Fruit fly (Drosophila melanogaster) whole organism, embryonic: ENCODE measurements around the gene COX7AL2.

ENCODE experiments used
- Bgb ChIP-seq: fragments of 200-800 bp; sonication (Bioruptor generic); IDR thresholded peaks from 2 replicates; pipeline ENCODE4 v1.3.6; 2022; ENCODE audit warnings: missing biosample characterization, missing genetic modification characterization; ENCODE audit not compliant: partially characterized antibody
- CG12942 ChIP-seq: fragments of 200-800 bp; sonication (Bioruptor generic); optimal IDR thresholded peaks from 3 replicates; lab custom pipeline; 2016; ENCODE audit warnings: missing biosample characterization, missing genetic modification characterization
- CG14014 ChIP-seq: fragments of 200-800 bp; sonication (Bioruptor generic); IDR thresholded peaks from 2 replicates; pipeline ENCODE4 v1.3.6; 2022; ENCODE audit warnings: missing biosample characterization, missing genetic modification characterization
- CG15514 ChIP-seq: fragments of 200-800 bp; sonication (Bioruptor generic); optimal IDR thresholded peaks from 3 replicates; lab custom pipeline; 2017; ENCODE audit warnings: missing biosample characterization, missing genetic modification characterization, mild to moderate bottlenecking, moderate library complexity, missing genetic modification reagents
- CG17568 ChIP-seq: fragments of 200-800 bp; sonication (Bioruptor generic); optimal IDR thresholded peaks from 2 replicates; lab custom pipeline; 2018; ENCODE audit warnings: missing biosample characterization, mild to moderate bottlenecking, missing genetic modification characterization, moderate library complexity
- CG17829 ChIP-seq: fragments of 200-800 bp; optimal IDR thresholded peaks from 2 replicates; lab custom pipeline; 2019; ENCODE audit warnings: missing biosample characterization, mild to moderate bottlenecking, missing genetic modification characterization, moderate library complexity
- CG1832 ChIP-seq: fragments of 200-800 bp; sonication (Bioruptor generic); optimal IDR thresholded peaks from 2 replicates; lab custom pipeline; 2017; ENCODE audit warnings: missing biosample characterization, mild to moderate bottlenecking, missing genetic modification characterization, inconsistent platforms
- CG2116 ChIP-seq: fragments of 200-800 bp; sonication (Bioruptor generic); optimal IDR thresholded peaks from 3 replicates; lab custom pipeline; 2018; ENCODE audit warnings: missing biosample characterization, mild to moderate bottlenecking, missing genetic modification characterization
- CG2678 ChIP-seq: fragments of 200-800 bp; sonication (Bioruptor generic); optimal IDR thresholded peaks from 3 replicates; lab custom pipeline; 2019; ENCODE audit warnings: missing biosample characterization, mild to moderate bottlenecking, missing genetic modification characterization, moderate library complexity
- CG2889 ChIP-seq: fragments of 200-800 bp; sonication (Bioruptor generic); IDR thresholded peaks from 3 replicates; pipeline ENCODE4 v1.3.6; 2022; ENCODE audit warnings: missing biosample characterization, missing genetic modification characterization
- CG30403 ChIP-seq: fragments of 200-800 bp; sonication (Bioruptor generic); optimal IDR thresholded peaks from 3 replicates; lab custom pipeline; 2016; ENCODE audit warnings: missing biosample characterization, missing genetic modification characterization
- CG3281 ChIP-seq: fragments of 200-800 bp; sonication (Bioruptor generic); optimal IDR thresholded peaks from 3 replicates; lab custom pipeline; 2017; ENCODE audit warnings: missing biosample characterization, mild to moderate bottlenecking, missing genetic modification characterization
- CG3726 ChIP-seq: fragments of 200-800 bp; sonication (Bioruptor generic); IDR thresholded peaks from 3 replicates; pipeline ENCODE4, ENCODE4 v1.3.6; 2022; ENCODE audit warnings: missing biosample characterization, missing genetic modification characterization
- CG4360 ChIP-seq: fragments of 200-800 bp; sonication (Bioruptor generic); IDR thresholded peaks from 2 replicates; pipeline ENCODE4 v1.3.6; 2022; ENCODE audit warnings: missing biosample characterization, missing genetic modification characterization
- CG4730 ChIP-seq: fragments of 200-800 bp; sonication (Bioruptor generic); IDR thresholded peaks from 2 replicates; pipeline ENCODE4 v1.3.6; 2022; ENCODE audit warnings: missing biosample characterization, missing genetic modification characterization
- CG5180 ChIP-seq: fragments of 200-800 bp; sonication (Bioruptor generic); optimal IDR thresholded peaks from 3 replicates; lab custom pipeline; 2017; ENCODE audit warnings: missing biosample characterization, missing genetic modification characterization, mild to moderate bottlenecking, moderate library complexity, missing genetic modification reagents
- CG6689 ChIP-seq: fragments of 200-800 bp; sonication (Bioruptor generic); IDR thresholded peaks from 2 replicates; pipeline ENCODE4 v1.3.6; 2022; ENCODE audit warnings: missing biosample characterization, missing genetic modification characterization
- CG7987 ChIP-seq: fragments of 200-800 bp; sonication (Bioruptor generic); optimal IDR thresholded peaks from 2 replicates; lab custom pipeline; 2018; ENCODE audit warnings: missing biosample characterization, mild to moderate bottlenecking, missing genetic modification characterization, moderate library complexity
- CG9727 ChIP-seq: fragments of 200-800 bp; sonication (Bioruptor generic); optimal IDR thresholded peaks from 3 replicates; lab custom pipeline; 2017; ENCODE audit warnings: missing biosample characterization, mild to moderate bottlenecking, missing genetic modification characterization
- D ChIP-seq, 2 experiments: fragments of 200-800 bp in 1 of 2; fragments of >200 bp in 1 of 2; sonication (Bioruptor generic) in 1 of 2; optimal IDR thresholded peaks; 2 replicates in 1 of 2; 3 replicates in 1 of 2; lab custom pipeline; 2017; ENCODE audit warnings: mild to moderate bottlenecking in 1 of 2, missing biosample characterization in 1 of 2, missing genetic modification characterization in 1 of 2, missing genetic modification reagents in 1 of 2
- D19B ChIP-seq: fragments of 200-800 bp; sonication (Bioruptor generic); optimal IDR thresholded peaks from 2 replicates; lab custom pipeline; 2017; ENCODE audit warnings: missing biosample characterization, mild to moderate bottlenecking, missing genetic modification characterization
- Doc3 ChIP-seq: fragments of 200-800 bp; sonication (Bioruptor generic); IDR thresholded peaks from 3 replicates; pipeline ENCODE4 v1.3.6; 2022; ENCODE audit warnings: missing biosample characterization, missing genetic modification characterization; ENCODE audit not compliant: partially characterized antibody
- Dp ChIP-seq: fragments of 200-800 bp; sonication (Bioruptor generic); optimal IDR thresholded peaks from 2 replicates; lab custom pipeline; 2018; ENCODE audit warnings: missing biosample characterization, mild to moderate bottlenecking, missing genetic modification characterization, moderate library complexity
- Drgx ChIP-seq: fragments of 200-800 bp; sonication (Bioruptor generic); IDR thresholded peaks from 2 replicates; pipeline ENCODE4 v1.3.6; 2022; ENCODE audit warnings: missing biosample characterization, missing genetic modification characterization
- Ets97D ChIP-seq: fragments of 200-800 bp; sonication (Bioruptor generic); optimal IDR thresholded peaks from 3 replicates; lab custom pipeline; 2016; ENCODE audit warnings: missing biosample characterization, missing genetic modification characterization
- Fer3 ChIP-seq: fragments of 200-800 bp; sonication (Bioruptor generic); optimal IDR thresholded peaks from 2 replicates; lab custom pipeline; 2018; ENCODE audit warnings: missing biosample characterization, mild to moderate bottlenecking, missing genetic modification characterization, moderate library complexity
- HLH54F ChIP-seq: fragments of 200-800 bp; sonication (Bioruptor generic); optimal IDR thresholded peaks from 3 replicates; lab custom pipeline; 2016; ENCODE audit warnings: missing biosample characterization, missing genetic modification characterization
- MESR4 ChIP-seq: fragments of 200-800 bp; sonication (Bioruptor generic); optimal IDR thresholded peaks from 2 replicates; lab custom pipeline; 2018; ENCODE audit warnings: missing biosample characterization, mild to moderate bottlenecking, missing genetic modification characterization, moderate library complexity
- Max ChIP-seq: fragments of 200-800 bp; sonication (Bioruptor generic); optimal IDR thresholded peaks from 2 replicates; lab custom pipeline; 2016; ENCODE audit warnings: missing biosample characterization, mild to moderate bottlenecking, missing genetic modification characterization
- PHDP ChIP-seq: fragments of 200-800 bp; sonication (Bioruptor generic); optimal IDR thresholded peaks from 3 replicates; lab custom pipeline; 2018; ENCODE audit warnings: missing biosample characterization, mild to moderate bottlenecking, missing genetic modification characterization, moderate library complexity
- Sin3A ChIP-seq: fragments of >200 bp; optimal IDR thresholded peaks from 2 replicates; lab custom pipeline; 2018
- Six4 ChIP-seq: fragments of 200-800 bp; sonication (Bioruptor generic); optimal IDR thresholded peaks from 2 replicates; lab custom pipeline; 2016; ENCODE audit warnings: missing biosample characterization, missing genetic modification characterization
- Sry-β ChIP-seq: fragments of 200-800 bp; sonication (Bioruptor generic); optimal IDR thresholded peaks from 2 replicates; lab custom pipeline; 2018; ENCODE audit warnings: missing biosample characterization, mild to moderate bottlenecking, missing genetic modification characterization, moderate library complexity
- Tbp ChIP-seq: fragments of >200 bp; optimal IDR thresholded peaks from 2 replicates; lab custom pipeline; 2018; ENCODE audit warnings: missing biosample characterization, missing genetic modification characterization
- al ChIP-seq: fragments of 200-800 bp; sonication (Bioruptor generic); IDR thresholded peaks from 2 replicates; pipeline ENCODE4 v1.3.6; 2022; ENCODE audit warnings: missing biosample characterization, missing genetic modification characterization
- ato ChIP-seq: fragments of 200-800 bp; sonication (Bioruptor generic); IDR thresholded peaks from 2 replicates; pipeline ENCODE4 v1.3.6; 2022; ENCODE audit warnings: missing biosample characterization, missing genetic modification characterization; ENCODE audit not compliant: partially characterized antibody
- az2 ChIP-seq: fragments of 200-800 bp; sonication (Bioruptor generic); optimal IDR thresholded peaks from 3 replicates; lab custom pipeline; 2016; ENCODE audit warnings: missing biosample characterization, missing genetic modification characterization
- bcd ChIP-seq: fragments of 200-800 bp; sonication (Bioruptor generic); optimal IDR thresholded peaks from 2 replicates; lab custom pipeline; 2017; ENCODE audit warnings: missing biosample characterization, mild to moderate bottlenecking, missing genetic modification characterization
- btn ChIP-seq: fragments of 200-800 bp; sonication (Bioruptor generic); optimal IDR thresholded peaks from 2 replicates; lab custom pipeline; 2016; ENCODE audit warnings: missing biosample characterization, missing genetic modification characterization
- chinmo ChIP-seq: fragments of 200-800 bp; sonication (Bioruptor generic); IDR thresholded peaks from 4 replicates; pipeline ENCODE4 v1.3.6; 2022; ENCODE audit warnings: missing biosample characterization, missing genetic modification characterization; ENCODE audit not compliant: partially characterized antibody
- dati ChIP-seq: fragments of 200-800 bp; sonication (Bioruptor generic); IDR thresholded peaks from 2 replicates; pipeline ENCODE4 v1.3.6; 2022; ENCODE audit warnings: missing biosample characterization, missing genetic modification characterization
- disco-r ChIP-seq: fragments of 200-800 bp; sonication (Bioruptor generic); optimal IDR thresholded peaks from 2 replicates; lab custom pipeline; 2016; ENCODE audit warnings: missing biosample characterization, missing genetic modification characterization
- gem ChIP-seq: fragments of 200-800 bp; sonication (Bioruptor generic); optimal IDR thresholded peaks from 2 replicates; lab custom pipeline; 2019; ENCODE audit warnings: missing biosample characterization, mild to moderate bottlenecking, missing genetic modification characterization, moderate library complexity
- ken ChIP-seq: fragments of 200-800 bp; sonication (Bioruptor generic); IDR thresholded peaks from 3 replicates; pipeline ENCODE4 v1.3.6; 2022; ENCODE audit warnings: missing biosample characterization, missing genetic modification characterization
- lilli ChIP-seq: fragments of 200-800 bp; sonication (Bioruptor generic); optimal IDR thresholded peaks from 3 replicates; lab custom pipeline; 2016; ENCODE audit warnings: missing biosample characterization, missing genetic modification characterization
- mam ChIP-seq: fragments of 200-800 bp; sonication (Bioruptor generic); optimal IDR thresholded peaks from 3 replicates; lab custom pipeline; 2016; ENCODE audit warnings: missing biosample characterization, missing genetic modification characterization
- salm ChIP-seq: fragments of 200-800 bp; sonication (Bioruptor generic); optimal IDR thresholded peaks from 2 replicates; lab custom pipeline; 2018; ENCODE audit warnings: missing biosample characterization, mild to moderate bottlenecking, missing genetic modification characterization
- slou ChIP-seq: fragments of 200-800 bp; sonication (Bioruptor generic); optimal IDR thresholded peaks from 3 replicates; lab custom pipeline; 2016; ENCODE audit warnings: missing biosample characterization, missing genetic modification characterization
- so ChIP-seq: fragments of 200-800 bp; sonication (Bioruptor generic); IDR thresholded peaks from 3 replicates; pipeline ENCODE4 v1.3.6; 2022; ENCODE audit warnings: missing biosample characterization, missing genetic modification characterization
- trem ChIP-seq: fragments of 200-800 bp; optimal IDR thresholded peaks from 3 replicates; lab custom pipeline; 2019; ENCODE audit warnings: missing biosample characterization, mild to moderate bottlenecking, missing genetic modification characterization, moderate library complexity
- unc-4 ChIP-seq: fragments of 200-800 bp; sonication (Bioruptor generic); IDR thresholded peaks from 2 replicates; pipeline ENCODE4 v1.3.6; 2022; ENCODE audit warnings: missing biosample characterization, missing genetic modification characterization; ENCODE audit not compliant: partially characterized antibody

The COX7AL2 gene

dm6 chr2L:2236722-2237121 lies 39.0 kb upstream of the COX7AL2 start, which contains the start of gene Sec24CD (continued):
- TF ChIP-seq Fer3 (no peak), Six4 (GFP tag; lab: Kevin White, UChicago) (no peak), PHDP (peak; percentile 45), dati (GFP tag; lab: Robert Waterston, UW) (no peak), ato (GFP tag; lab: Robert Waterston, UW) (peak; percentile 98), Bgb (GFP tag; lab: Robert Waterston, UW) (peak; percentile 96), Sin3A (lab: Kevin White, UChicago) (no peak), gem (tag; lab: Kevin White, UChicago) (no peak), bcd (GFP tag; lab: Kevin White, UChicago) (no peak), lilli (GFP tag; lab: Kevin White, UChicago) (peak; percentile 35), CG2889 (GFP tag; lab: Robert Waterston, UW) (no peak), btn (no peak), ken (GFP tag; lab: Robert Waterston, UW) (no peak), MESR4 (peak; percentile 84), CG4730 (GFP tag; lab: Robert Waterston, UW) (no peak), so (GFP tag; lab: Robert Waterston, UW) (no peak), mam (GFP tag; lab: Kevin White, UChicago) (no peak), slou (GFP tag; lab: Kevin White, UChicago) (no peak), HLH54F (GFP tag; lab: Kevin White, UChicago) (no peak), disco-r (GFP tag; lab: Kevin White, UChicago) (no peak), D19B (no peak), salm (tag; lab: Kevin White, UChicago) (peak; percentile 16), chinmo (peak; percentile 97), CG3281 (GFP tag; lab: Kevin White, UChicago) (no peak), CG5180 (GFP tag; lab: Kevin White, UChicago) (no peak), CG17829 (tag; lab: Kevin White, UChicago) (peak; percentile 33), CG1832 (no peak), CG2116 (GFP tag; lab: Kevin White, UChicago) (peak; percentile 68), CG12942 (GFP tag; lab: Kevin White, UChicago) (no peak), CG2678 (tag; lab: Kevin White, UChicago) (no peak), Doc3 (peak; percentile 87), Sry-β (GFP tag; lab: Kevin White, UChicago) (no peak), CG7987 (GFP tag; lab: Kevin White, UChicago) (no peak), CG15514 (peak; percentile 74), CG9727 (no peak), CG6689 (GFP tag; lab: Robert Waterston, UW) (peak; percentile 100), Max (no peak), trem (tag; lab: Kevin White, UChicago) (peak; percentile 80), Tbp (no peak), CG14014 (GFP tag; lab: Robert Waterston, UW) (peak; percentile 29; the same call in 1 of the 2 replicates), CG30403 (GFP tag; lab: Kevin White, UChicago) (peak; percentile 16), CG3726 (no peak), Dp (GFP tag; lab: Kevin White, UChicago) (peak; percentile 43), unc-4 (GFP tag; lab: Robert Waterston, UW) (peak; percentile 84), D (optimal IDR thresholded peaks at IDR 0.05; lab: Kevin White, UChicago) (no peak), D (GFP tag; optimal IDR thresholded peaks at IDR 0.05; lab: Kevin White, UChicago) (no peak), az2 (GFP tag; lab: Kevin White, UChicago) (peak; percentile 4), CG17568 (no peak), CG4360 (GFP tag; lab: Robert Waterston, UW) (no peak), Drgx (GFP tag; lab: Robert Waterston, UW) (no peak), Ets97D (GFP tag; lab: Kevin White, UChicago) (no peak), al (GFP tag; lab: Robert Waterston, UW) (no peak)
